Fruit fly (Drosophila melanogaster): ENCODE data around the gene CG46281.
A peak's percentile ranks its signal among the peaks of the same experiment; 100 is the strongest.

The CG46281 gene

dm6 chr3R:13030257-13031173 is at the start of gene CG46281, which contains the start of gene CG46280:
Gene CG46281 (minus strand): TSS chr3R:13030307.
Gene CG46280 (minus strand): TSS chr3R:13030659.
- TF ChIP-seq HLH4C (GFP tag; IDR thresholded peaks at IDR 0.05; ENCODE audit: partially characterized antibody), result peak; percentile 69
- TF ChIP-seq CG2120 (GFP tag; optimal IDR thresholded peaks at IDR 0.05), result peak; percentile 71
- TF ChIP-seq YL-1 (GFP tag; optimal IDR thresholded peaks at IDR 0.05), result peak; percentile 83
- TF ChIP-seq CG13287 (GFP tag; IDR thresholded peaks at IDR 0.05; ENCODE audit: partially characterized antibody), result peak; percentile 82
- peak; percentile 20 for TF ChIP-seq CG4424 (GFP tag; optimal IDR thresholded peaks at IDR 0.05)
- peak; percentile 54 for TF ChIP-seq Bteb2 (GFP tag; optimal IDR thresholded peaks at IDR 0.05)
- TF ChIP-seq lola (GFP tag; optimal IDR thresholded peaks at IDR 0.05), result peak in 1 of 3 experiments; percentile 30
- TF ChIP-seq E2f2 (GFP tag; IDR thresholded peaks at IDR 0.05), result peak; percentile 70
- TF ChIP-seq CG6765 (GFP tag; optimal IDR thresholded peaks at IDR 0.05), result no peak
- no peak for TF ChIP-seq CG8388 (GFP tag; optimal IDR thresholded peaks at IDR 0.05)
- peak; percentile 46 for TF ChIP-seq CG30403 (GFP tag; optimal IDR thresholded peaks at IDR 0.05)
- peak; percentile 66 for TF ChIP-seq CG17829 (tag; optimal IDR thresholded peaks at IDR 0.05)
- TF ChIP-seq CG12071 (GFP tag; optimal IDR thresholded peaks at IDR 0.05), result no peak
- TF ChIP-seq CG12299 (tag; optimal IDR thresholded peaks at IDR 0.05), result peak; percentile 18
- TF ChIP-seq Hr3 (GFP tag; optimal IDR thresholded peaks at IDR 0.05), result peak; percentile 24
- TF ChIP-seq PHDP (tag; optimal IDR thresholded peaks at IDR 0.05), result no peak
- TF ChIP-seq Chrac-16 (GFP tag; optimal IDR thresholded peaks at IDR 0.05), result peak; percentile 32
- peak in 1 of 2 experiments; percentile 12 for TF ChIP-seq insv (GFP tag; optimal IDR thresholded peaks at IDR 0.05)
- TF ChIP-seq CG17359 (tag; optimal IDR thresholded peaks at IDR 0.05), result no peak
- TF ChIP-seq her (GFP tag; optimal IDR thresholded peaks at IDR 0.05), result peak; percentile 9
- TF ChIP-seq wdn (GFP tag; IDR thresholded peaks at IDR 0.05), result no peak
- TF ChIP-seq CG14441 (GFP tag; IDR thresholded peaks at IDR 0.05), result no peak
- TF ChIP-seq CG16813 (GFP tag; IDR thresholded peaks at IDR 0.05; ENCODE audit: partially characterized antibody), result peak; percentile 52; the same call in 2 of the 3 replicates
- TF ChIP-seq CG17612 (GFP tag; IDR thresholded peaks at IDR 0.05), result no peak
- TF ChIP-seq sr (GFP tag; IDR thresholded peaks at IDR 0.05), result no peak
- no peak for TF ChIP-seq CG3407 (GFP tag; optimal IDR thresholded peaks at IDR 0.05)
- TF ChIP-seq CG6813 (GFP tag; optimal IDR thresholded peaks at IDR 0.05), result no peak
- TF ChIP-seq BtbVII (GFP tag; optimal IDR thresholded peaks at IDR 0.05), result peak; percentile 2
- no peak for TF ChIP-seq wor (GFP tag; IDR thresholded peaks at IDR 0.05)
- peak; percentile 37 for TF ChIP-seq mam (GFP tag; optimal IDR thresholded peaks at IDR 0.05)
- TF ChIP-seq CG10366 (GFP tag; IDR thresholded peaks at IDR 0.05), result no peak
- peak; percentile 68 for TF ChIP-seq BEAF-32 (GFP tag; optimal IDR thresholded peaks at IDR 0.05)
- TF ChIP-seq Hsf (GFP tag; optimal IDR thresholded peaks at IDR 0.05), result peak; percentile 45
- TF ChIP-seq chif (GFP tag; optimal IDR thresholded peaks at IDR 0.05), result peak in 1 of 2 experiments; percentile 38
- TF ChIP-seq B-H2 (GFP tag; optimal IDR thresholded peaks at IDR 0.05), result peak; percentile 16
- TF ChIP-seq CG4854 (GFP tag; optimal IDR thresholded peaks at IDR 0.05), result peak; percentile 15
- TF ChIP-seq CG34376 (GFP tag; optimal IDR thresholded peaks at IDR 0.05), result no peak
- TF ChIP-seq CG4617 (GFP tag; optimal IDR thresholded peaks at IDR 0.05; ENCODE audit: borderline replicate concordance), result peak; percentile 76
- TF ChIP-seq row (GFP tag; IDR thresholded peaks at IDR 0.05), result peak; percentile 69
- no peak for TF ChIP-seq CG14965 (GFP tag; optimal IDR thresholded peaks at IDR 0.05; ENCODE audit: borderline replicate concordance)
- peak in 1 of 2 experiments; percentile 68 for TF ChIP-seq tll (GFP tag; optimal IDR thresholded peaks at IDR 0.05)
- TF ChIP-seq Med (GFP tag), result peak; percentile 95
- TF ChIP-seq ac (GFP tag; optimal IDR thresholded peaks at IDR 0.05), result no peak
- no peak for TF ChIP-seq Sox100B (GFP tag; optimal IDR thresholded peaks at IDR 0.05)
- no peak for TF ChIP-seq CG43689 (GFP tag; IDR thresholded peaks at IDR 0.05)
- TF ChIP-seq pho (GFP tag; optimal IDR thresholded peaks at IDR 0.05), result peak; percentile 47
- TF ChIP-seq CG8290 (GFP tag; optimal IDR thresholded peaks at IDR 0.05), result peak; percentile 23
- no peak for TF ChIP-seq CG8290 (tag; optimal IDR thresholded peaks at IDR 0.05)

Measured in whole organism, embryonic.